Worm (Caenorhabditis elegans) whole organism, early embryonic: ENCODE measurements around the gene str-177.

ENCODE experiments used
- aly-1 ChIP-seq: sonication (generic microtip); optimal IDR thresholded peaks from 2 replicates; lab custom pipeline; 2016; ENCODE audit warnings: missing genetic modification characterization, missing compliant biosample characterization
- ama-1 ChIP-seq: fragments of 150-350 bp; optimal IDR thresholded peaks from 2 replicates; lab custom pipeline; 2014
- ceh-13 ChIP-seq: fragments of 200-800 bp; sonication (Bioruptor generic); optimal IDR thresholded peaks from 2 replicates; lab custom pipeline; 2018; ENCODE audit warnings: mild to moderate bottlenecking, missing genetic modification characterization, missing compliant biosample characterization
- ceh-36 ChIP-seq: sonication (generic microtip); optimal IDR thresholded peaks from 2 replicates; lab custom pipeline; 2016; ENCODE audit warnings: missing genetic modification characterization, inconsistent platforms, missing compliant biosample characterization
- hnd-1 ChIP-seq: sonication (generic microtip); optimal IDR thresholded peaks from 2 replicates; lab custom pipeline; 2016; ENCODE audit warnings: missing genetic modification characterization, missing compliant biosample characterization
- tra-4 ChIP-seq: sonication (generic microtip); optimal IDR thresholded peaks from 2 replicates; lab custom pipeline; 2017; ENCODE audit warnings: missing genetic modification characterization, missing compliant biosample characterization

ce11 chrV:9218655-9219389 lies 20.0 kb upstream of the str-177 start:
- no peak for TF ChIP-seq aly-1 (tag; lab: Kevin White, UChicago)
- TF ChIP-seq hnd-1 (tag; lab: Kevin White, UChicago): no peak
- no peak for TF ChIP-seq ama-1 (lab: Kevin White, UChicago)
- no peak for TF ChIP-seq ceh-13
- no peak for TF ChIP-seq ceh-36 (tag; lab: Kevin White, UChicago)
- no peak for TF ChIP-seq tra-4
